Worm (Caenorhabditis elegans): ENCODE data around the gene T24H7.8.
A peak's percentile ranks its signal among the peaks of the same experiment; 100 is the strongest.

T24H7.8 gene

DNA sequence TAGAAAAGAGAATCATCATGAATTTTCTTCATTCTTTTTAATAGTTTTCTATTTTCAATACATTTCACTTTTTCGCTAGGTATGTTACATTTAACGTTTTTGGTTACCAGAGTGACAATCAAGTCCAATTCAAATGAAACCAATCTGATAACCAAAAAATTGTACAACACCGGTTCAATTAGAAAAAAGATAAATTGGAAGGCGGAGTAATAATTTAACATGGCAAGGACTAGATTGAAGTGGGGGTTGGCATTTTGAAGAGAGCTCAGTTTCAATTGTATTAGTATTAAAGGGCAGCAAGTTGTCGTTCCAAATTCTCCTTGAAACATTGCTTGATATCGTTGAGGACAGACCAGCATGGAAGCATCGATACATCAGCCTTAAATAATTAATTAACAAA, 10.8 kb downstream of the T24H7.8 start:
- TF ChIP-seq die-1 (tag; optimal IDR thresholded peaks at IDR 0.05), result no peak
- no peak for TF ChIP-seq madf-10 (tag; optimal IDR thresholded peaks at IDR 0.05)
- TF ChIP-seq sptf-2 (GFP tag; optimal IDR thresholded peaks at IDR 0.05), result no peak
- TF ChIP-seq ceh-27 (GFP tag; optimal IDR thresholded peaks at IDR 0.05), result no peak
- TF ChIP-seq ekl-4 (GFP tag; IDR thresholded peaks at IDR 0.05), result peak; percentile 73
- TF ChIP-seq lin-40 (tag; optimal IDR thresholded peaks at IDR 0.05), result no peak
- TF ChIP-seq ZK185.1 (tag; optimal IDR thresholded peaks at IDR 0.05; ENCODE audit: poor library complexity, severe bottlenecking), result no peak
- TF ChIP-seq xnd-1 (tag; optimal IDR thresholded peaks at IDR 0.05), result peak; percentile 39
- no peak for TF ChIP-seq egl-18 (GFP tag; IDR thresholded peaks at IDR 0.05)
- TF ChIP-seq pha-4 (tag; optimal IDR thresholded peaks at IDR 0.05), result no peak
- TF ChIP-seq nfya-1 (tag; optimal IDR thresholded peaks at IDR 0.05; ENCODE audit: borderline replicate concordance, insufficient read depth), result no peak
- TF ChIP-seq egrh-3 (GFP tag; IDR thresholded peaks at IDR 0.05), result no peak
- peak; percentile 87 for TF ChIP-seq hrde-1 (tag; optimal IDR thresholded peaks at IDR 0.05; ENCODE audit: borderline replicate concordance)
- TF ChIP-seq lsy-27 (tag; optimal IDR thresholded peaks at IDR 0.05; ENCODE audit: borderline replicate concordance, insufficient read depth), result no peak
- no peak for TF ChIP-seq cebp-2 (GFP tag; IDR thresholded peaks at IDR 0.05)
- TF ChIP-seq ceh-58 (GFP tag; IDR thresholded peaks at IDR 0.05), result no peak
- TF ChIP-seq pbrm-1 (GFP tag; IDR thresholded peaks at IDR 0.05), result 0 out of 2 replicates have a peak, but pooled peaks have one; percentile 29
- TF ChIP-seq mel-28 (tag; optimal IDR thresholded peaks at IDR 0.05; ENCODE audit: borderline replicate concordance), result no peak
- TF ChIP-seq K12H6.12 (tag; optimal IDR thresholded peaks at IDR 0.05), result no peak
- TF ChIP-seq let-526 (GFP tag; IDR thresholded peaks at IDR 0.05), result no peak
- 0 out of 2 replicates have a peak, but pooled peaks have one; percentile 51 for TF ChIP-seq Y95B8A.8 (GFP tag; IDR thresholded peaks at IDR 0.05)
- no peak for TF ChIP-seq akir-1 (GFP tag; optimal IDR thresholded peaks at IDR 0.05)
- TF ChIP-seq nhr-27 (tag; optimal IDR thresholded peaks at IDR 0.05), result no peak
- TF ChIP-seq T07F8.4 (tag; optimal IDR thresholded peaks at IDR 0.05), result no peak
- TF ChIP-seq fkh-3 (tag; optimal IDR thresholded peaks at IDR 0.05), result no peak
- TF ChIP-seq efl-1 (GFP tag; optimal IDR thresholded peaks at IDR 0.05), result no peak
- peak; percentile 82 for TF ChIP-seq Y53G8AR.9 (GFP tag; conservative IDR thresholded peaks at IDR 0.05)
- TF ChIP-seq zim-3 (tag; optimal IDR thresholded peaks at IDR 0.05), result no peak
- no peak for TF ChIP-seq ceh-91 (GFP tag; IDR thresholded peaks at IDR 0.05)
- 0 out of 2 replicates have a peak, but pooled peaks have one; percentile 22 for TF ChIP-seq hmg-1.2 (GFP tag; IDR thresholded peaks at IDR 0.05)
- TF ChIP-seq K11D2.4 (GFP tag; IDR thresholded peaks at IDR 0.05), result no peak
- 0 out of 2 replicates have a peak, but pooled peaks have one; percentile 24 for TF ChIP-seq nfyb-1 (GFP tag; IDR thresholded peaks at IDR 0.05)
- TF ChIP-seq D2030.7 (GFP tag; IDR thresholded peaks at IDR 0.05), result peak; percentile 17; the same call in 1 of the 2 replicates
- TF ChIP-seq snpc-4 (GFP tag; optimal IDR thresholded peaks at IDR 0.05), result no peak
- TF ChIP-seq snpc-4 (tag; optimal IDR thresholded peaks at IDR 0.05), result peak in 1 of 4 experiments; percentile 36
- peak; percentile 60; the same call in 1 of the 2 replicates for TF ChIP-seq Y79H2A.3 (GFP tag; conservative IDR thresholded peaks at IDR 0.05)
- TF ChIP-seq cebp-1 (GFP tag; IDR thresholded peaks at IDR 0.05), result no peak
- no peak for TF ChIP-seq cebp-1 (tag; optimal IDR thresholded peaks at IDR 0.05)
- TF ChIP-seq him-1 (tag; optimal IDR thresholded peaks at IDR 0.05), result peak; percentile 18
- no peak for TF ChIP-seq rec-8 (tag; optimal IDR thresholded peaks at IDR 0.05)
- TF ChIP-seq tlf-1 (GFP tag; optimal IDR thresholded peaks at IDR 0.05), result peak; percentile 4
- no peak for TF ChIP-seq ccch-3 (GFP tag; optimal IDR thresholded peaks at IDR 0.05)
- TF ChIP-seq lin-54 (GFP tag; optimal IDR thresholded peaks at IDR 0.05), result peak; percentile 44
- no peak for TF ChIP-seq F10E7.11 (tag; optimal IDR thresholded peaks at IDR 0.05)
- TF ChIP-seq unc-62 (GFP tag; optimal IDR thresholded peaks at IDR 0.05), result no peak
- TF ChIP-seq B0019.2 (GFP tag; conservative IDR thresholded peaks at IDR 0.05), result no peak
- peak; percentile 67 for TF ChIP-seq madf-6 (GFP tag; IDR thresholded peaks at IDR 0.05)
- no peak for TF ChIP-seq bed-2 (GFP tag; IDR thresholded peaks at IDR 0.05)
